Worm (Caenorhabditis elegans) whole organism, midembryonic: ENCODE measurements around the gene npr-31.

ENCODE experiments used
- med-1 ChIP-seq: sonication (generic microtip); optimal IDR thresholded peaks from 2 replicates; lab custom pipeline; 2017; ENCODE audit warnings: missing genetic modification characterization, mild to moderate bottlenecking, missing compliant biosample characterization, antibody characterized with exemption, missing genetic modification reagents; ENCODE audit not compliant: insufficient read depth
- tab-1 ChIP-seq: fragments of 200-800 bp; sonication (Bioruptor generic); IDR thresholded peaks from 2 replicates; pipeline ENCODE4 v1.3.6; 2022; ENCODE audit warnings: missing genetic modification characterization, missing compliant biosample characterization

ce11 chrII:7115638-7116037 is 28.8 kb upstream of the npr-31 start, which contains the start of gene cutl-5:
- TF ChIP-seq med-1 (GFP tag; lab: Kevin White, UChicago), result no peak
- TF ChIP-seq tab-1 (GFP tag; lab: Robert Waterston, UW), result no peak
